Worm (Caenorhabditis elegans) whole organism, L2 larva: Measurements from ENCODE around the gene ugt-62.

Experiments used
- R02D3.7 ChIP-seq: fragments of 150-350 bp; optimal IDR thresholded peaks from 2 replicates; lab custom pipeline; 2014; ENCODE audit warnings: missing biosample characterization, missing genetic modification characterization
- alr-1 ChIP-seq: fragments of 150-350 bp; optimal IDR thresholded peaks from 2 replicates; lab custom pipeline; 2014; ENCODE audit warnings: missing biosample characterization, missing genetic modification characterization
- aly-2 ChIP-seq: fragments of 150-350 bp; optimal IDR thresholded peaks from 2 replicates; lab custom pipeline; 2014; ENCODE audit warnings: missing biosample characterization, missing genetic modification characterization
- ama-1 ChIP-seq: fragments of 150-350 bp; optimal IDR thresholded peaks from 2 replicates; lab custom pipeline; 2018; ENCODE audit warnings: inconsistent platforms
- ceh-16 ChIP-seq: fragments of 150-350 bp; optimal IDR thresholded peaks from 2 replicates; lab custom pipeline; 2014; ENCODE audit warnings: missing biosample characterization, missing genetic modification characterization
- ceh-82 ChIP-seq: fragments of 150-350 bp; optimal IDR thresholded peaks from 2 replicates; lab custom pipeline; 2014; ENCODE audit warnings: missing biosample characterization, missing genetic modification characterization
- nhr-23 ChIP-seq: fragments of 150-350 bp; optimal IDR thresholded peaks from 2 replicates; lab custom pipeline; 2014; ENCODE audit warnings: missing biosample characterization, missing genetic modification reagents, missing genetic modification characterization
- nhr-237 ChIP-seq: fragments of 150-350 bp; optimal IDR thresholded peaks from 2 replicates; lab custom pipeline; 2014; ENCODE audit warnings: missing biosample characterization, missing genetic modification characterization
- nhr-6 ChIP-seq: fragments of 150-350 bp; optimal IDR thresholded peaks from 2 replicates; lab custom pipeline; 2014; ENCODE audit warnings: missing biosample characterization, missing genetic modification characterization
- unc-62 ChIP-seq: fragments of 150-350 bp; optimal IDR thresholded peaks from 2 replicates; lab custom pipeline; 2014; ENCODE audit warnings: missing biosample characterization, missing genetic modification reagents, missing genetic modification characterization
- ztf-11 ChIP-seq: sonication (generic microtip); optimal IDR thresholded peaks from 2 replicates; lab custom pipeline; 2017; ENCODE audit warnings: missing biosample characterization, missing genetic modification characterization
- ztf-4 ChIP-seq: fragments of 150-350 bp; optimal IDR thresholded peaks from 2 replicates; lab custom pipeline; 2014; ENCODE audit warnings: missing biosample characterization, missing genetic modification characterization

DNA sequence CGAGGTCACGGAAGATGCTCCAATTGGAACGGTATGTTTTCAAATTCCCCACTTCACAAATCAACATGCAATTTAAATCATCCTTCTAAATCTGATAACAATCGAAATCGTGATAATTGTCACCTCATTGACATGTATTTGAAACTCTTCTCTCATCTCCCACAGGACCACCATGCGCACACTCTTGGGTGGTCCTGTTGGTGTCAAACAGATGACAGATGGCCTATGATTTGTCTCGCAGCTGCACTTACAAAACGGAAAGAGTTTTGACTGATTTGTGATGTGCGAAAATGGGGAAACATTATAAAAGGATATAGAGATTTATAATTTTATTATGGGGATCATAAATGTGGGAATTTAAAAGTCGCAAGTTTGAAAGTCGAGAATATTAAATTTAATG lies 17.0 kb downstream of the ugt-62 start:
- TF ChIP-seq R02D3.7 (tag; lab: Kevin White, UChicago) (no peak), ama-1 (lab: Kevin White, UChicago) (no peak), ztf-11 (tag; lab: Kevin White, UChicago) (no peak), nhr-23 (tag; lab: Kevin White, UChicago) (no peak), ceh-82 (tag; lab: Kevin White, UChicago) (no peak), alr-1 (tag; lab: Kevin White, UChicago) (no peak), ztf-4 (tag; lab: Kevin White, UChicago) (no peak), nhr-6 (tag; lab: Kevin White, UChicago) (no peak), aly-2 (tag; lab: Kevin White, UChicago) (no peak), nhr-237 (tag; lab: Kevin White, UChicago) (no peak), ceh-16 (no peak), unc-62 (GFP tag; lab: Kevin White, UChicago) (no peak)
